Worm (Caenorhabditis elegans) whole organism, late embryonic: ENCODE measurements around the gene sahd-1.

ENCODE experiments used
- C08G9.2 ChIP-seq: sonication (generic microtip); optimal IDR thresholded peaks from 2 replicates; lab custom pipeline; 2016; ENCODE audit warnings: mild to moderate bottlenecking, missing genetic modification characterization, moderate library complexity, missing compliant biosample characterization
- F13H6.1 ChIP-seq: sonication (generic microtip); optimal IDR thresholded peaks from 2 replicates; lab custom pipeline; 2016; ENCODE audit warnings: missing genetic modification characterization, missing compliant biosample characterization
- K02D7.2 ChIP-seq: sonication (generic microtip); optimal IDR thresholded peaks from 2 replicates; lab custom pipeline; 2017; ENCODE audit warnings: mild to moderate bottlenecking, missing genetic modification characterization, missing compliant biosample characterization
- ceh-14 ChIP-seq: sonication (generic microtip); optimal IDR thresholded peaks from 2 replicates; lab custom pipeline; 2016; ENCODE audit warnings: missing genotype, missing genetic modification characterization, missing compliant biosample characterization
- fkh-10 ChIP-seq: fragments of 150-350 bp; optimal IDR thresholded peaks from 2 replicates; lab custom pipeline; 2014; ENCODE audit warnings: missing biosample characterization, missing genetic modification reagents, missing genetic modification characterization
- syd-9 ChIP-seq: sonication (generic microtip); optimal IDR thresholded peaks from 2 replicates; lab custom pipeline; 2016; ENCODE audit warnings: mild to moderate bottlenecking, missing genetic modification characterization, moderate library complexity, missing compliant biosample characterization
- tbx-7 ChIP-seq: sonication (generic microtip); optimal IDR thresholded peaks from 2 replicates; lab custom pipeline; 2016; ENCODE audit warnings: missing genotype, missing genetic modification characterization, missing compliant biosample characterization

ce11 chrII:5543476-5544144, 28.9 kb upstream of the sahd-1 start:
- TF ChIP-seq C08G9.2 (tag; lab: Kevin White, UChicago): peak; percentile 49
- TF ChIP-seq K02D7.2 (tag; lab: Kevin White, UChicago): peak; percentile 71
- TF ChIP-seq F13H6.1 (tag; lab: Kevin White, UChicago): peak; percentile 44
- peak; percentile 65 for TF ChIP-seq syd-9 (tag; lab: Kevin White, UChicago)
- peak; percentile 84 for TF ChIP-seq fkh-10 (GFP tag; lab: Kevin White, UChicago)
- peak; percentile 90 for TF ChIP-seq ceh-14 (tag; lab: Kevin White, UChicago)
- TF ChIP-seq tbx-7 (tag; lab: Kevin White, UChicago): peak; percentile 29
